Fruit fly (Drosophila melanogaster) whole organism, embryonic: ENCODE results near the gene ssp.

Experiments
- Antp ChIP-seq: fragments of 200-800 bp; sonication (Bioruptor generic); optimal IDR thresholded peaks from 3 replicates; lab custom pipeline; 2016; ENCODE audit warnings: missing biosample characterization, missing genetic modification characterization
- B-H1 ChIP-seq: fragments of 200-800 bp; sonication (Bioruptor generic); IDR thresholded peaks from 3 replicates; pipeline ENCODE4 v1.3.6; 2022; ENCODE audit warnings: missing biosample characterization, missing genetic modification characterization
- Bdp1 ChIP-seq: fragments of 200-800 bp; sonication (Bioruptor generic); optimal IDR thresholded peaks from 3 replicates; lab custom pipeline; 2016; ENCODE audit warnings: missing biosample characterization, missing genetic modification characterization
- CG10366 ChIP-seq: fragments of 200-800 bp; sonication (Bioruptor generic); IDR thresholded peaks from 2 replicates; pipeline ENCODE4 v1.3.6; 2022; ENCODE audit warnings: missing biosample characterization, missing genetic modification characterization
- CG10979 ChIP-seq: fragments of 200-800 bp; sonication (Bioruptor generic); optimal IDR thresholded peaks from 2 replicates; lab custom pipeline; 2018; ENCODE audit warnings: missing biosample characterization, mild to moderate bottlenecking, missing genetic modification characterization, moderate library complexity
- CG11504 ChIP-seq: fragments of 200-800 bp; sonication (Bioruptor generic); optimal IDR thresholded peaks from 3 replicates; lab custom pipeline; 2019; ENCODE audit warnings: missing biosample characterization, mild to moderate bottlenecking, missing genetic modification characterization, moderate library complexity
- CG11560 ChIP-seq: fragments of 200-800 bp; sonication (Bioruptor generic); IDR thresholded peaks from 3 replicates; pipeline ENCODE4 v1.3.6; 2022; ENCODE audit warnings: missing biosample characterization, missing genetic modification characterization
- CG11695 ChIP-seq: fragments of 200-800 bp; sonication (Bioruptor generic); IDR thresholded peaks from 3 replicates; pipeline ENCODE4 v1.3.6; 2022; ENCODE audit warnings: missing biosample characterization, missing genetic modification characterization
- CG12744 ChIP-seq: fragments of 200-800 bp; sonication (Bioruptor generic); optimal IDR thresholded peaks from 2 replicates; lab custom pipeline; 2016; ENCODE audit warnings: missing biosample characterization, missing genetic modification characterization
- CG13287 ChIP-seq: fragments of 200-800 bp; sonication (Bioruptor generic); IDR thresholded peaks from 2 replicates; pipeline ENCODE4 v1.3.6; 2022; ENCODE audit warnings: missing biosample characterization, missing genetic modification characterization; ENCODE audit not compliant: partially characterized antibody
- CG16815 ChIP-seq: fragments of 200-800 bp; sonication (Bioruptor generic); optimal IDR thresholded peaks from 3 replicates; lab custom pipeline; 2017; ENCODE audit warnings: missing biosample characterization, mild to moderate bottlenecking, missing genetic modification characterization
- CG17186 ChIP-seq: fragments of 200-800 bp; sonication (Bioruptor generic); optimal IDR thresholded peaks from 3 replicates; lab custom pipeline; 2017; ENCODE audit warnings: missing biosample characterization, missing genetic modification reagents, missing genetic modification characterization
- CG17568 ChIP-seq: fragments of 200-800 bp; sonication (Bioruptor generic); optimal IDR thresholded peaks from 2 replicates; lab custom pipeline; 2018; ENCODE audit warnings: missing biosample characterization, mild to moderate bottlenecking, missing genetic modification characterization, moderate library complexity
- CG2116 ChIP-seq: fragments of 200-800 bp; sonication (Bioruptor generic); optimal IDR thresholded peaks from 3 replicates; lab custom pipeline; 2018; ENCODE audit warnings: missing biosample characterization, mild to moderate bottlenecking, missing genetic modification characterization
- CG2129 ChIP-seq: fragments of 200-800 bp; sonication (Bioruptor generic); IDR thresholded peaks from 2 replicates; pipeline ENCODE4 v1.3.6; 2022; ENCODE audit warnings: missing biosample characterization, missing genetic modification characterization; ENCODE audit not compliant: partially characterized antibody
- CG2678 ChIP-seq: fragments of 200-800 bp; sonication (Bioruptor generic); optimal IDR thresholded peaks from 3 replicates; lab custom pipeline; 2019; ENCODE audit warnings: missing biosample characterization, mild to moderate bottlenecking, missing genetic modification characterization, moderate library complexity
- CG30431 ChIP-seq: fragments of 200-800 bp; sonication (Bioruptor generic); optimal IDR thresholded peaks from 2 replicates; lab custom pipeline; 2017; ENCODE audit warnings: missing biosample characterization, missing genetic modification characterization
- CG3726 ChIP-seq: fragments of 200-800 bp; sonication (Bioruptor generic); IDR thresholded peaks from 3 replicates; pipeline ENCODE4, ENCODE4 v1.3.6; 2022; ENCODE audit warnings: missing biosample characterization, missing genetic modification characterization
- CG4328 ChIP-seq: fragments of 200-800 bp; sonication (Bioruptor generic); optimal IDR thresholded peaks from 3 replicates; lab custom pipeline; 2017; ENCODE audit warnings: missing biosample characterization, missing genetic modification reagents, missing genetic modification characterization
- CG4360 ChIP-seq: fragments of 200-800 bp; sonication (Bioruptor generic); IDR thresholded peaks from 2 replicates; pipeline ENCODE4 v1.3.6; 2022; ENCODE audit warnings: missing biosample characterization, missing genetic modification characterization
- CG6683 ChIP-seq: fragments of 200-800 bp; sonication (Bioruptor generic); optimal IDR thresholded peaks from 2 replicates; lab custom pipeline; 2017; ENCODE audit warnings: missing biosample characterization, mild to moderate bottlenecking, missing genetic modification characterization, missing genetic modification reagents
- CG6689 ChIP-seq: fragments of 200-800 bp; sonication (Bioruptor generic); IDR thresholded peaks from 2 replicates; pipeline ENCODE4 v1.3.6; 2022; ENCODE audit warnings: missing biosample characterization, missing genetic modification characterization
- CG7271 ChIP-seq: fragments of 200-800 bp; sonication (Bioruptor generic); optimal IDR thresholded peaks from 2 replicates; lab custom pipeline; 2018; ENCODE audit warnings: missing biosample characterization, mild to moderate bottlenecking, missing genetic modification characterization, moderate library complexity
- CG7963 ChIP-seq: fragments of 200-800 bp; sonication (Bioruptor generic); IDR thresholded peaks from 3 replicates; pipeline ENCODE4 v1.3.6; 2022; ENCODE audit warnings: missing biosample characterization, missing genetic modification characterization; ENCODE audit not compliant: partially characterized antibody
- CG8290 ChIP-seq, 3 experiments: fragments of 200-800 bp; sonication (Bioruptor generic); optimal IDR thresholded peaks; 2 replicates each; lab custom pipeline; 2016 to 2019; ENCODE audit warnings: missing biosample characterization in 3 of 3, missing genetic modification characterization in 3 of 3, mild to moderate bottlenecking in 2 of 3, moderate library complexity in 1 of 3
- Dek ChIP-seq: fragments of 200-800 bp; sonication (Bioruptor generic); optimal IDR thresholded peaks from 3 replicates; lab custom pipeline; 2019; ENCODE audit warnings: missing biosample characterization, mild to moderate bottlenecking, missing genetic modification characterization, moderate library complexity
- Doc2 ChIP-seq: fragments of 200-800 bp; sonication (Bioruptor generic); IDR thresholded peaks from 2 replicates; pipeline ENCODE4 v1.3.6; 2022; ENCODE audit warnings: missing biosample characterization, missing genetic modification characterization
- Elba2 ChIP-seq: fragments of 200-800 bp; sonication (Bioruptor generic); optimal IDR thresholded peaks from 3 replicates; lab custom pipeline; 2016; ENCODE audit warnings: missing biosample characterization, missing genetic modification characterization
- Ets97D ChIP-seq: fragments of 200-800 bp; sonication (Bioruptor generic); optimal IDR thresholded peaks from 3 replicates; lab custom pipeline; 2016; ENCODE audit warnings: missing biosample characterization, missing genetic modification characterization
- Lim3 ChIP-seq: fragments of 200-800 bp; sonication (Bioruptor generic); IDR thresholded peaks from 2 replicates; pipeline ENCODE4 v1.3.6; 2022; ENCODE audit warnings: missing biosample characterization, missing genetic modification characterization
- MTF-1 ChIP-seq: fragments of 200-800 bp; sonication (Bioruptor generic); optimal IDR thresholded peaks from 2 replicates; lab custom pipeline; 2018; ENCODE audit warnings: missing biosample characterization, mild to moderate bottlenecking, missing genetic modification characterization, borderline replicate concordance
- Mad ChIP-seq: fragments of 200-800 bp; sonication (Bioruptor generic); optimal IDR thresholded peaks from 2 replicates; lab custom pipeline; 2016; ENCODE audit warnings: missing biosample characterization, missing genetic modification characterization
- Optix ChIP-seq: fragments of 200-800 bp; sonication (Bioruptor generic); IDR thresholded peaks from 3 replicates; pipeline ENCODE4 v1.3.6; 2022; ENCODE audit warnings: missing biosample characterization, missing genetic modification characterization
- Usf ChIP-seq: fragments of 200-800 bp; sonication (Bioruptor generic); optimal IDR thresholded peaks from 2 replicates; lab custom pipeline; 2017; ENCODE audit warnings: missing genotype, missing biosample characterization, missing genetic modification characterization
- ac ChIP-seq: fragments of 200-800 bp; sonication (Bioruptor generic); optimal IDR thresholded peaks from 3 replicates; lab custom pipeline; 2017; ENCODE audit warnings: missing biosample characterization, mild to moderate bottlenecking, missing genetic modification characterization
- al ChIP-seq: fragments of 200-800 bp; sonication (Bioruptor generic); IDR thresholded peaks from 2 replicates; pipeline ENCODE4 v1.3.6; 2022; ENCODE audit warnings: missing biosample characterization, missing genetic modification characterization
- bcd ChIP-seq: fragments of 200-800 bp; sonication (Bioruptor generic); optimal IDR thresholded peaks from 2 replicates; lab custom pipeline; 2017; ENCODE audit warnings: missing biosample characterization, mild to moderate bottlenecking, missing genetic modification characterization
- btn ChIP-seq: fragments of 200-800 bp; sonication (Bioruptor generic); optimal IDR thresholded peaks from 2 replicates; lab custom pipeline; 2016; ENCODE audit warnings: missing biosample characterization, missing genetic modification characterization
- chinmo ChIP-seq: fragments of 200-800 bp; sonication (Bioruptor generic); IDR thresholded peaks from 4 replicates; pipeline ENCODE4 v1.3.6; 2022; ENCODE audit warnings: missing biosample characterization, missing genetic modification characterization; ENCODE audit not compliant: partially characterized antibody
- fd102C ChIP-seq: fragments of 200-800 bp; sonication (Bioruptor generic); optimal IDR thresholded peaks from 2 replicates; lab custom pipeline; 2018; ENCODE audit warnings: missing biosample characterization, mild to moderate bottlenecking, missing genetic modification characterization, moderate library complexity
- ftz-f1 ChIP-seq: fragments of 200-800 bp; sonication (Bioruptor generic); optimal IDR thresholded peaks from 2 replicates; lab custom pipeline; 2016; ENCODE audit warnings: missing biosample characterization, missing genetic modification characterization
- hbn ChIP-seq: fragments of 200-800 bp; sonication (Bioruptor generic); IDR thresholded peaks from 2 replicates; pipeline ENCODE4 v1.3.6; 2022; ENCODE audit warnings: missing biosample characterization, missing genetic modification characterization; ENCODE audit not compliant: partially characterized antibody
- jing ChIP-seq: fragments of 200-800 bp; sonication (Bioruptor generic); optimal IDR thresholded peaks from 2 replicates; lab custom pipeline; 2018; ENCODE audit warnings: missing biosample characterization, mild to moderate bottlenecking, missing genetic modification characterization
- knrl ChIP-seq: fragments of 200-800 bp; sonication (Bioruptor generic); IDR thresholded peaks from 3 replicates; pipeline ENCODE4 v1.3.6; 2022; ENCODE audit warnings: missing biosample characterization, missing genetic modification characterization; ENCODE audit not compliant: partially characterized antibody
- otp ChIP-seq: fragments of 200-800 bp; sonication (Bioruptor generic); IDR thresholded peaks from 3 replicates; pipeline ENCODE4, ENCODE4 v1.3.6; 2022; ENCODE audit warnings: missing biosample characterization, missing genetic modification characterization
- run ChIP-seq: fragments of 200-800 bp; sonication (Bioruptor generic); optimal IDR thresholded peaks from 3 replicates; lab custom pipeline; 2018; ENCODE audit warnings: missing biosample characterization, mild to moderate bottlenecking, missing genetic modification characterization
- salm ChIP-seq: fragments of 200-800 bp; sonication (Bioruptor generic); optimal IDR thresholded peaks from 2 replicates; lab custom pipeline; 2018; ENCODE audit warnings: missing biosample characterization, mild to moderate bottlenecking, missing genetic modification characterization
- stwl ChIP-seq: fragments of 200-800 bp; sonication (Bioruptor generic); optimal IDR thresholded peaks from 3 replicates; lab custom pipeline; 2018; ENCODE audit warnings: missing biosample characterization, mild to moderate bottlenecking, missing genetic modification characterization, moderate library complexity
- tap ChIP-seq: fragments of 200-800 bp; optimal IDR thresholded peaks from 3 replicates; lab custom pipeline; 2019; ENCODE audit warnings: missing biosample characterization, mild to moderate bottlenecking, missing genetic modification characterization, moderate library complexity
- tup ChIP-seq: fragments of 200-800 bp; sonication (Bioruptor generic); optimal IDR thresholded peaks from 2 replicates; lab custom pipeline; 2016; ENCODE audit warnings: missing biosample characterization, mild to moderate bottlenecking, missing genetic modification characterization, moderate library complexity

ssp gene

DNA sequence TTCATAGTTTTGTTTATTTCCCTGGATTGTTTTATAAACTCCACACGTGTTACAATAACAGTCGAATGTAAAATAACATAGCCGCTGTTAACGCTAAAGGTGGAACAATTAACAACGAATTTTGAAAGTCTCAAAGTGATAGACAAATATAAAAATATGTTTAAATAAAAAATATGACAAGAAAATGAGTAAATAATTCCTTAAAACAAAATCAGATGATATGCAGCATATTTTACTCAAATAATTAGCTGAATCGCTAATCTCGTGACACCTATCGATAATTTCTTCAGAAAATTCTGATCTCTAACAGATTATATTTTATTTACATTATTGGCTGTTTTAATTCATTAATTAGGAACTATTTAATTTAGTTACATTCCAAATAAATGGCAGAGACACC lies 18.6 kb downstream of the ssp start, which contains the start of the genes CG5645 and Atg12 (continued):
- TF ChIP-seq Optix (GFP tag; lab: Robert Waterston, UW), result no peak
- peak; percentile 49 for TF ChIP-seq CG4328 (GFP tag; lab: Kevin White, UChicago)
- TF ChIP-seq CG11560 (tag; lab: Robert Waterston, UW), result no peak
- 0 out of 3 replicates have a peak, but pooled peaks have one; percentile 36 for TF ChIP-seq CG7963 (GFP tag; lab: Robert Waterston, UW)
- TF ChIP-seq ac (GFP tag; lab: Kevin White, UChicago), result no peak
- TF ChIP-seq B-H1 (GFP tag; lab: Robert Waterston, UW), result no peak
- TF ChIP-seq hbn (GFP tag; lab: Robert Waterston, UW), result peak; percentile 69
- peak; percentile 34 for TF ChIP-seq CG11504 (tag; lab: Kevin White, UChicago)
- no peak for TF ChIP-seq salm (tag; lab: Kevin White, UChicago)
- peak; percentile 93 for TF ChIP-seq CG13287
- TF ChIP-seq Ets97D (GFP tag; lab: Kevin White, UChicago), result peak; percentile 2
- TF ChIP-seq CG10366 (GFP tag; lab: Robert Waterston, UW), result peak; percentile 11; the same call in 1 of the 2 replicates
- no peak for TF ChIP-seq CG12744 (GFP tag; lab: Kevin White, UChicago)
- peak; percentile 84 for TF ChIP-seq knrl (GFP tag; lab: Robert Waterston, UW)
- peak; percentile 39 for TF ChIP-seq bcd
- peak; percentile 41; the same call in 1 of the 3 replicates for TF ChIP-seq CG11695 (GFP tag; lab: Robert Waterston, UW)
- peak; percentile 74 for TF ChIP-seq CG10979 (tag; lab: Kevin White, UChicago)
- TF ChIP-seq stwl, result peak; percentile 56
- TF ChIP-seq Doc2 (GFP tag; lab: Robert Waterston, UW), result no peak
- no peak for TF ChIP-seq jing (GFP tag; lab: Kevin White, UChicago)
- no peak for TF ChIP-seq Antp
- no peak for TF ChIP-seq Mad (GFP tag; lab: Kevin White, UChicago)
- TF ChIP-seq run, result no peak
- TF ChIP-seq CG8290 (GFP tag; optimal IDR thresholded peaks at IDR 0.05; lab: Kevin White, UChicago), result no peak
- no peak for TF ChIP-seq CG8290 (tag; optimal IDR thresholded peaks at IDR 0.05; lab: Kevin White, UChicago)
- TF ChIP-seq CG4360 (GFP tag; lab: Robert Waterston, UW), result no peak
- TF ChIP-seq btn (GFP tag; lab: Kevin White, UChicago), result no peak
- no peak for TF ChIP-seq Elba2 (GFP tag; lab: Kevin White, UChicago)
- TF ChIP-seq Bdp1 (GFP tag; lab: Kevin White, UChicago), result no peak
- TF ChIP-seq tap, result peak; percentile 76
- no peak for TF ChIP-seq CG17568 (GFP tag; lab: Kevin White, UChicago)
- TF ChIP-seq CG17186 (GFP tag; lab: Kevin White, UChicago), result peak; percentile 74
- no peak for TF ChIP-seq chinmo (GFP tag; lab: Robert Waterston, UW)
- TF ChIP-seq ftz-f1 (GFP tag; lab: Kevin White, UChicago), result no peak
- TF ChIP-seq CG16815 (GFP tag; lab: Kevin White, UChicago), result no peak
- peak; percentile 73 for TF ChIP-seq CG2129 (GFP tag; lab: Robert Waterston, UW)
- TF ChIP-seq Usf (GFP tag; lab: Kevin White, UChicago), result no peak
- TF ChIP-seq Lim3 (GFP tag; lab: Robert Waterston, UW), result no peak
- no peak for TF ChIP-seq CG30431 (GFP tag; lab: Kevin White, UChicago)
- TF ChIP-seq CG6689 (GFP tag; lab: Robert Waterston, UW), result peak; percentile 34; the same call in 1 of the 2 replicates
- TF ChIP-seq CG2116 (GFP tag; lab: Kevin White, UChicago), result peak; percentile 78
- TF ChIP-seq MTF-1 (GFP tag; lab: Kevin White, UChicago), result no peak
- no peak for TF ChIP-seq tup (GFP tag; lab: Kevin White, UChicago)
- no peak for TF ChIP-seq CG6683 (GFP tag; lab: Kevin White, UChicago)
- TF ChIP-seq Dek (tag; lab: Kevin White, UChicago), result peak; percentile 27
- peak; percentile 46 for TF ChIP-seq CG2678 (tag; lab: Kevin White, UChicago)
- peak; percentile 63 for TF ChIP-seq al (GFP tag; lab: Robert Waterston, UW)
- TF ChIP-seq CG3726, result no peak
- no peak for TF ChIP-seq fd102C (GFP tag; lab: Kevin White, UChicago)
- TF ChIP-seq CG7271, result no peak
- no peak for TF ChIP-seq otp (GFP tag; lab: Robert Waterston, UW)
